Fruit fly (Drosophila melanogaster): ENCODE data around the gene Nak.

The Nak gene

DNA sequence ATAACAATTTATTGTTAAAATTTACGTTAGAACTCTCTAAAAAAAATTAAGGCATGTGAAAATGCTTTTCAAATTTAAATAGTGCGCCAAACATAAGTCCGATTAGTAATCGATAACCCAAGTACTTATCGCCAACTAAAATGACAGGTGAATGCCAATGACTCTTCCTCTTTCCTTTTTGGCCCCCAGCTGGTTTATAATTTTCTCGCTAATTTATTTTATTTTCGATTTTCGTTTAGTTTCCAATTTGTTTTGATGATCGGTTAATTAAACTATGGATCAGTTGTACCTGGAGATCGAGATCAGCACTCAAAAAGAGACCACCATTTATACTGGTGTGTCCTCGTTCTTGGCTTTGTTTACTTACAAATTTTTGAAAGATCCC, 19.8 kb downstream of the Nak start, which contains the start of gene CG10428:
Gene CG10428, plus strand, starts transcription at position 161 of the 385 bp plus-strand sequence.
- no peak for TF ChIP-seq CG8301 (tag; optimal IDR thresholded peaks at IDR 0.05)
- TF ChIP-seq CG13204 (GFP tag; optimal IDR thresholded peaks at IDR 0.05): no peak
- TF ChIP-seq Ets98B (GFP tag; IDR thresholded peaks at IDR 0.05): no peak
- TF ChIP-seq CG10348 (GFP tag; IDR thresholded peaks at IDR 0.05): no peak
- no peak for TF ChIP-seq Snoo (tag; optimal IDR thresholded peaks at IDR 0.05)
- TF ChIP-seq rn (GFP tag; IDR thresholded peaks at IDR 0.05): no peak
- no peak for TF ChIP-seq D1 (tag; optimal IDR thresholded peaks at IDR 0.05)
- TF ChIP-seq CG9948 (tag; optimal IDR thresholded peaks at IDR 0.05): no peak
- TF ChIP-seq CG8159 (tag; optimal IDR thresholded peaks at IDR 0.05): no peak

DNA sequence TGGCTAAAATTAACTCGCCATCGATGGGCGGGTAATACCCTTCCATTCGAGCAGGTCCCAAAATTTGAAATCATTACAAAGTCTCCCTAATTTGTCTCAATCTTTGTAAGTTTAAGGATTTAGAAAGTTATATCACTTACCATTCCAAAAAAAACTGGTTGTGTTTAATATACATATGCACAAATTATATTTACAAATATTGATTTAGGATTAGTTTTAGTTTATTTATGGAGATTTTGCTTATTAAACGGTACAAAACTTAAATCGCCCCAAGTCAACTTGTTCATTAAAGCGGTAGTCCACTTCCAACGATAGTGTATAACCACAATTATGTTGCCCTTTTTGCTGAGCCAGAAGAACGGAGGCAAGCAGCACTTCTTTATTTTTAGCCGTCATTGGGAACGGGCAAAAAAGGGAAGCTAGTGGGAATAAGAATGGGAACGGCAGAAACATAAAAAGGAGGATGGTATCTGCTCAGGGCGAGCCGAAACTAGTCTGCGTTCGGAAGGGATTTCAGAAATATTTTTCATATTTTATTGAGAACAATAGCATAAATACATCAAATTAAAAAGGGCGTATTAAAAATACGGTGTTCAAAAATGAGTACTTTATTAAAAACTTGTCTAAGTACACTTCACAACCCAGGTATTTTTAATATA, 20.4 kb downstream of the Nak start:
- TF ChIP-seq CG15710 (tag; optimal IDR thresholded peaks at IDR 0.05): peak; percentile 94
- TF ChIP-seq gl (tag; optimal IDR thresholded peaks at IDR 0.05): peak; percentile 54
- peak; percentile 42; the same call in 1 of the 2 replicates for TF ChIP-seq CG12605 (GFP tag; IDR thresholded peaks at IDR 0.05)
- TF ChIP-seq CG8301 (tag; optimal IDR thresholded peaks at IDR 0.05): peak; percentile 81
- TF ChIP-seq CG4496 (GFP tag; IDR thresholded peaks at IDR 0.05): peak; percentile 80
- TF ChIP-seq CG34367 (tag; optimal IDR thresholded peaks at IDR 0.05): peak; percentile 86
- peak; percentile 30; the same call in 1 of the 2 replicates for TF ChIP-seq Ets98B (GFP tag; IDR thresholded peaks at IDR 0.05)
- TF ChIP-seq Snoo (tag; optimal IDR thresholded peaks at IDR 0.05): peak; percentile 75
- peak; percentile 15; the same call in 1 of the 3 replicates for TF ChIP-seq fd96Ca (GFP tag; IDR thresholded peaks at IDR 0.05)
- TF ChIP-seq CG8159 (tag; optimal IDR thresholded peaks at IDR 0.05): peak; percentile 90
- TF ChIP-seq D1 (tag; optimal IDR thresholded peaks at IDR 0.05): peak; percentile 69
- peak; percentile 82 for TF ChIP-seq Pif1A (GFP tag; optimal IDR thresholded peaks at IDR 0.05)
- TF ChIP-seq CG9948 (tag; optimal IDR thresholded peaks at IDR 0.05): peak; percentile 90
- 0 out of 2 replicates have a peak, but pooled peaks have one; percentile 37 for TF ChIP-seq CG32121 (GFP tag; IDR thresholded peaks at IDR 0.05)
- TF ChIP-seq CG17806 (tag; optimal IDR thresholded peaks at IDR 0.05): peak; percentile 82
- TF ChIP-seq CG10348 (GFP tag; IDR thresholded peaks at IDR 0.05): no peak
- TF ChIP-seq rn (GFP tag; IDR thresholded peaks at IDR 0.05): peak; percentile 50; the same call in 1 of the 2 replicates
- TF ChIP-seq CG13204 (GFP tag; optimal IDR thresholded peaks at IDR 0.05): peak; percentile 80
- peak; percentile 91 for TF ChIP-seq CG14655 (GFP tag; optimal IDR thresholded peaks at IDR 0.05)
- TF ChIP-seq Pif1B (GFP tag; optimal IDR thresholded peaks at IDR 0.05): peak; percentile 83
- TF ChIP-seq EcR (GFP tag; optimal IDR thresholded peaks at IDR 0.05): no peak

DNA sequence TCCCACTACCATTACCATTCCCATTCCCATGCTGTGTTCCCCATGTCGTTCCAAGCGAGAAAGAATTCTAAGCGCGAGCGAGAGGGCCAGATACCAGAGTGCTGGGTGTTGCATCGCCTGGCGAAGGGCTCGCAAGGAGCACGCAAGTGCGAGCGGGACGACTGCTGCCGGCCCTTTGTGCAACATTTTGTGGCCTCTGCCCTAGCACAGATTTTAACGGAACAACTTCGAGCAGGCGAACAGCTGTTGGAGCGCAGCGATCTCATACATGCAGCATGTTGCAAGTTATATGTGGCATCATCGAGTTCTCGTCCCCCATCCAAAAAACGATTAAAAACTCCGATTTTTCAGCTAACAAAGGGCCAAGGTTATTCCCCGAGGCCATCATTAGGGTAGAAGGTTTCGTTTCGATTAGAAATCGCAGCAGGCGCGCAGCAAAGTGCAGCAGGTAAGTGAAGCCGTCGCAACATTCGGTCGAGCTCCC, 21.0 kb downstream of the Nak start:
- TF ChIP-seq CG10348 (GFP tag; IDR thresholded peaks at IDR 0.05) (no peak), CG32121 (GFP tag; IDR thresholded peaks at IDR 0.05) (peak; percentile 15; the same call in 1 of the 2 replicates), EcR (GFP tag; optimal IDR thresholded peaks at IDR 0.05) (peak; percentile 86), CG4496 (GFP tag; IDR thresholded peaks at IDR 0.05) (no peak), CG14655 (GFP tag; optimal IDR thresholded peaks at IDR 0.05) (no peak)

DNA sequence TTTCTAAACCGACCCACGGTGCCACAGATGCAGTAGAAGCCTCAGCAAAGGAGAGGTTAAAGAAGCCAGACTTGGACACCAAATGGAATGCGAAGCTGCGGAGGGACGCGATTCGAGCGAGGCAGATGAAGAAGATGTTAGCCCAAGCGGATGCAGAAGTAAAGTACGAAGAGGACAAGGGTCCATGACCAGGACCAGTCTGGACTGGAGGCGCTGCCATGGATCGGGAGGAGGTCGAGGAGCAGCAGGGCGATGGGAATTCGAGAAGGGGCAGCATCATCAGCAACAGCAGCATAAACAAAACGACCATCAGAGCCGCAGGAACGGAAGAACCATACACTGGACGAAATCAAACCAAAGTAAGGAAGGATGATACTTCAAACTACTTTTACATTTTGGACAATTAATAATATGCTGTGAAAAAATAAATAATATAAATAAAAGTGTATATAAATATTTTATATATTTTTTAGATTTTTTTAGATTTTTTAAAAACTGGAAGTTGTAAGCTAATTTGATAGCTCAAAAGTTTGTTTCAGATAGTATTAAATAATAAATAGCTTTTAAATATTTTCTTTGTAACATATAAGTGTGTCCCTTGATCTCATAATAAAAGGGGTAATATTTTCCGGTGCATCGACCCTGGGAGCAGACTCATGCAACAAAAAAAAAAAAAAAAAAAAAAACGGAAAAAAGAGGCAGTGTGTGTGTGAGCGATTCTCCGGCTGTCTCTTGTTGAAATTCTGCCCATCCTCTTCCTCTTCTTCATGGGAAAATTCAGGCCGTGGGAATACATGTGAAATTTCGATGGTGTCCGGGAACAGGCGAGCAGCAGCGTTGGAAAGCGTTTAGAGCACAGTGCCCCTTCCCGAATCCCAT, 21.7 kb downstream of the Nak start:
- TF ChIP-seq CG8301 (tag; optimal IDR thresholded peaks at IDR 0.05) (peak; percentile 56), rn (GFP tag; IDR thresholded peaks at IDR 0.05) (no peak), CG9948 (tag; optimal IDR thresholded peaks at IDR 0.05) (peak; percentile 94), CG34367 (tag; optimal IDR thresholded peaks at IDR 0.05) (peak; percentile 81), Pif1B (GFP tag; optimal IDR thresholded peaks at IDR 0.05) (peak; percentile 50), CG17806 (tag; optimal IDR thresholded peaks at IDR 0.05) (peak; percentile 87), fd96Ca (GFP tag; IDR thresholded peaks at IDR 0.05) (no peak), CG8159 (tag; optimal IDR thresholded peaks at IDR 0.05) (peak; percentile 96), Ets98B (GFP tag; IDR thresholded peaks at IDR 0.05) (no peak), CG14655 (GFP tag; optimal IDR thresholded peaks at IDR 0.05) (peak; percentile 89), CG10348 (GFP tag; IDR thresholded peaks at IDR 0.05) (no peak), Snoo (tag; optimal IDR thresholded peaks at IDR 0.05) (peak; percentile 73), D1 (tag; optimal IDR thresholded peaks at IDR 0.05) (peak; percentile 87), Pif1A (GFP tag; optimal IDR thresholded peaks at IDR 0.05) (peak; percentile 27), CG12605 (GFP tag; IDR thresholded peaks at IDR 0.05) (no peak; the same call in none of the 2 replicates), EcR (GFP tag; optimal IDR thresholded peaks at IDR 0.05) (peak; percentile 85), CG4496 (GFP tag; IDR thresholded peaks at IDR 0.05) (no peak; the same call in 2 of the 3 replicates), CG15710 (tag; optimal IDR thresholded peaks at IDR 0.05) (peak; percentile 95), gl (tag; optimal IDR thresholded peaks at IDR 0.05) (no peak), CG13204 (GFP tag; optimal IDR thresholded peaks at IDR 0.05) (peak; percentile 68), CG32121 (GFP tag; IDR thresholded peaks at IDR 0.05) (no peak)

DNA sequence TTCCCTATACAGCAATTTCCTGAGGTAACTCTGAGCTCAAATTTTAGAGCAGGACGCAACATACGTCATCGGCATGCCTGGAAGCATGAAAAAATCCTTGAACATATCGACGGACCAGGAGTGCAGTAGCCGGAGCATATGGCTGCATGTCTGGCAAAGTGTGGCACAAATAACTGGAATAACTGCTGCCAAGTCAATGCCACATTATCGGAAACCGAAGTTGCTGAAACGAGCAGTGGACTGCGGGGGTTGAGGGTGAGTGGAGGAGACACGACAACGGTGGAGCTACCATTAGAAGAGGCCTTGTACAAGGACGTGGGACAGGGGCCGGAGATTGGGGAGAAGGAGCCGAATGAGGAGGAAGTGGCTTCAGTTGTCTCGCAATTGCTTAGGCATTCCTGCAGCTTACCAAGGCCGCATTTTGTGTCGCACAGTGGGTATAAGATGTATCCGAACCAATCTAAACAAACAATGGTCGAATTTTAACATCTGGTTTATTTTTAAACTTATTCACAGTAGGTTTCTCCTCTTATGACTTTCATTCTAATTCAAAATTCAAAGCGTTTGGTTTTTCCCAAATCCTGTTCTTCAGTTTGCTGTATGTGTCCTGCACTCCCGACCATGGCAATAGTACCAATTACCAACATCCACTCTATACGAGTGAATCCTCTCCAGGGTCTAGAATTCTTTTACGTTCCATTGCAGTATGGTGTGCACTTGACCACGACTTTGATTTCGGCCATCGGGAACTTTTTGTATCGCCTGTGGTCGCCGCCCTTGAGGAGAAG, 22.6 kb downstream of the Nak start, which contains the start of gene CG46304:
Gene CG46304, plus strand, starts transcription at position 541 of the 788 bp plus-strand sequence.
- TF ChIP-seq CG8301 (tag; optimal IDR thresholded peaks at IDR 0.05) (peak; percentile 40), gl (tag; optimal IDR thresholded peaks at IDR 0.05) (no peak), Ets98B (GFP tag; IDR thresholded peaks at IDR 0.05) (no peak), Pif1B (GFP tag; optimal IDR thresholded peaks at IDR 0.05) (no peak), CG4496 (GFP tag; IDR thresholded peaks at IDR 0.05) (peak; percentile 39; the same call in 2 of the 3 replicates), CG17806 (tag; optimal IDR thresholded peaks at IDR 0.05) (peak; percentile 38), CG8159 (tag; optimal IDR thresholded peaks at IDR 0.05) (peak; percentile 65), CG15710 (tag; optimal IDR thresholded peaks at IDR 0.05) (peak; percentile 48), CG14655 (GFP tag; optimal IDR thresholded peaks at IDR 0.05) (peak; percentile 67), CG9948 (tag; optimal IDR thresholded peaks at IDR 0.05) (peak; percentile 59), CG13204 (GFP tag; optimal IDR thresholded peaks at IDR 0.05) (no peak), fd96Ca (GFP tag; IDR thresholded peaks at IDR 0.05) (no peak), CG34367 (tag; optimal IDR thresholded peaks at IDR 0.05) (peak; percentile 1), Pif1A (GFP tag; optimal IDR thresholded peaks at IDR 0.05) (no peak), EcR (GFP tag; optimal IDR thresholded peaks at IDR 0.05) (peak; percentile 89), CG32121 (GFP tag; IDR thresholded peaks at IDR 0.05) (no peak)
